Worm (Caenorhabditis elegans) whole organism, L3 larva: ENCODE measurements around the gene F55G7.3.

Experiments used
- aly-2 ChIP-seq: fragments of 150-350 bp; optimal IDR thresholded peaks from 2 replicates; lab custom pipeline; 2014; ENCODE audit warnings: missing biosample characterization, missing genetic modification characterization
- egl-27 ChIP-seq: sonication (generic microtip); optimal IDR thresholded peaks from 4 replicates; lab custom pipeline; 2017; ENCODE audit warnings: missing biosample characterization, missing genetic modification reagents, missing genetic modification characterization
- fos-1 ChIP-seq: fragments of 150-350 bp; optimal IDR thresholded peaks from 2 replicates; lab custom pipeline; 2014; ENCODE audit warnings: missing biosample characterization, missing genetic modification characterization
- lin-39 ChIP-seq: fragments of 150-350 bp; optimal IDR thresholded peaks from 2 replicates; lab custom pipeline; 2018; ENCODE audit warnings: missing biosample characterization, missing genetic modification reagents, missing genetic modification characterization
- nhr-12 ChIP-seq: fragments of 150-350 bp; optimal IDR thresholded peaks from 2 replicates; lab custom pipeline; 2014; ENCODE audit warnings: missing biosample characterization, missing genetic modification characterization
- nhr-237 ChIP-seq: fragments of 150-350 bp; optimal IDR thresholded peaks from 2 replicates; lab custom pipeline; 2014; ENCODE audit warnings: missing biosample characterization, missing genetic modification characterization
- nhr-76 ChIP-seq: fragments of 150-350 bp; sonication (generic microtip); optimal IDR thresholded peaks from 5 replicates; lab custom pipeline; 2014; ENCODE audit warnings: missing biosample characterization, missing genetic modification characterization
- pha-4 ChIP-seq: fragments of 150-350 bp; optimal IDR thresholded peaks from 2 replicates; lab custom pipeline; 2014; ENCODE audit warnings: missing biosample characterization, missing genetic modification reagents, missing genetic modification characterization
- skn-1 ChIP-seq: fragments of 150-350 bp; optimal IDR thresholded peaks from 2 replicates; lab custom pipeline; 2014; ENCODE audit warnings: missing biosample characterization, missing genetic modification characterization
- unc-62 ChIP-seq: fragments of 150-350 bp; sonication (generic microtip); optimal IDR thresholded peaks from 4 replicates; lab custom pipeline; 2014; ENCODE audit warnings: missing biosample characterization, missing genetic modification reagents, missing genetic modification characterization
- zag-1 ChIP-seq: fragments of 150-350 bp; optimal IDR thresholded peaks from 2 replicates; lab custom pipeline; 2014; ENCODE audit warnings: missing biosample characterization, missing genetic modification characterization

DNA sequence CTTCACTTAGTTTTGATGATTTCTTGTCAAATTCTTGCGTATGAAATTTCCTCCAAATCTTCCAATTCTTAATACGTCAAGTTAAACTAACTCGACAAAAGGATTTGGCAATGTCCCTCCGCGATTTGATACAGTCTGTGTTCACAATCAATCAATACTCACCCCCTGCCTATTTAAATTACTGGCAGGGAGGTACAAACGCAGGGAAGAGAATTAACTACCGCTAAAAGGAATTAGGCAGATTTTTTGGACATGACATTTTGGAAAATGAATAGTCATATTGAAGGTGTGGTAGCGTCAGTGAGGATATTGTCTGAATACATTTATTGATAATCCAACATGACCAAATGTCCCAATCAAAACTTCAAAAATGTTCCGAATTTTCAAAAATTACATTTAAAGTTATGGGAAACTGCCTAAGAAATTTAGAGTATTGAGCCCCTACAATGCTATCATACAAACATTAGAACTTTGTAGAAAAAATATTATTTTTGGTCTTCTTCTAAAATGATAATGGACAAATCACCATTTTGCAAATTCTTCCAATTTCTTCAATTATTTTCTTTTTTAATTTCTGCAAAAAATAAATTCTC is 4.4 kb downstream of the F55G7.3 start:
- TF ChIP-seq skn-1 (tag; lab: Kevin White, UChicago): peak; percentile 97
- peak; percentile 78 for TF ChIP-seq nhr-237 (tag; lab: Kevin White, UChicago)
- TF ChIP-seq aly-2 (tag; lab: Kevin White, UChicago): peak; percentile 94
- peak; percentile 30 for TF ChIP-seq nhr-12
- peak; percentile 88 for TF ChIP-seq nhr-76 (tag; lab: Kevin White, UChicago)
- TF ChIP-seq pha-4 (tag; lab: Kevin White, UChicago): peak; percentile 99
- TF ChIP-seq zag-1 (tag; lab: Kevin White, UChicago): peak; percentile 90
- TF ChIP-seq fos-1 (tag; lab: Kevin White, UChicago): peak; percentile 94
- peak; percentile 95 for TF ChIP-seq unc-62 (GFP tag; lab: Kevin White, UChicago)
- TF ChIP-seq lin-39 (tag; lab: Kevin White, UChicago): peak; percentile 98
- peak; percentile 95 for TF ChIP-seq egl-27 (tag; lab: Kevin White, UChicago)
